Worm (Caenorhabditis elegans) whole organism, L1 larva: Measurements from ENCODE around the gene mab-23.

Source experiments
- egl-27 ChIP-seq, 2 experiments: fragments of 150-350 bp in 1 of 2; sonication (generic microtip); optimal IDR thresholded peaks; 3 replicates each; lab custom pipeline; 2017 to 2018; ENCODE audit warnings: missing biosample characterization in 2 of 2, missing genetic modification characterization in 2 of 2, missing genetic modification reagents in 2 of 2
- elt-2 ChIP-seq: sonication (generic microtip); optimal IDR thresholded peaks from 2 replicates; lab custom pipeline; 2016; ENCODE audit warnings: missing genetic modification characterization, mild to moderate bottlenecking, inconsistent platforms, missing compliant biosample characterization, missing genetic modification reagents
- lir-3 ChIP-seq: sonication (generic microtip); optimal IDR thresholded peaks from 2 replicates; lab custom pipeline; 2016; ENCODE audit warnings: mild to moderate bottlenecking, missing genetic modification characterization, moderate library complexity, missing compliant biosample characterization; ENCODE audit not compliant: poor library complexity
- mdl-1 ChIP-seq, 2 experiments: fragments of 150-350 bp; optimal IDR thresholded peaks; 2 replicates each; lab custom pipeline; 2014 to 2017; ENCODE audit warnings: missing biosample characterization in 2 of 2, missing genetic modification characterization in 2 of 2, inconsistent platforms in 1 of 2
- nhr-12 ChIP-seq: sonication (generic microtip); optimal IDR thresholded peaks from 2 replicates; lab custom pipeline; 2017; ENCODE audit warnings: missing biosample characterization, missing genetic modification characterization
- unc-30 ChIP-seq: sonication (generic microtip); optimal IDR thresholded peaks from 2 replicates; lab custom pipeline; 2017; ENCODE audit warnings: missing biosample characterization, missing genetic modification characterization

ce11 chrV:10632758-10633157 lies at the start of gene mab-23:
- TF ChIP-seq lir-3 (tag; lab: Kevin White, UChicago), result no peak
- TF ChIP-seq nhr-12 (tag; lab: Kevin White, UChicago), result no peak
- TF ChIP-seq mdl-1 (tag; optimal IDR thresholded peaks at IDR 0.05; lab: Kevin White, UChicago), result no peak
- TF ChIP-seq unc-30 (tag; lab: Kevin White, UChicago), result no peak
- TF ChIP-seq egl-27 (tag; optimal IDR thresholded peaks at IDR 0.05; lab: Kevin White, UChicago), result no peak
- TF ChIP-seq elt-2 (tag; lab: Kevin White, UChicago), result no peak
